Worm (Caenorhabditis elegans) whole organism, mixed stage, embryonic: ENCODE results near the gene F56C3.4.
A peak's percentile ranks its signal among the peaks of the same experiment; 100 is the strongest.

ENCODE experiments used
- M03D4.4 ChIP-seq: sonication (generic microtip); optimal IDR thresholded peaks from 2 replicates; lab custom pipeline; 2017; ENCODE audit warnings: mild to moderate bottlenecking, missing genetic modification characterization, missing compliant biosample characterization
- bed-3 ChIP-seq: fragments of 200-800 bp; sonication (Bioruptor generic); optimal IDR thresholded peaks from 3 replicates; lab custom pipeline; 2018; ENCODE audit warnings: mild to moderate bottlenecking, missing genetic modification characterization, moderate library complexity, missing compliant biosample characterization
- blmp-1 ChIP-seq: fragments of 150-350 bp; optimal IDR thresholded peaks from 2 replicates; lab custom pipeline; 2014; ENCODE audit warnings: missing biosample characterization, missing genetic modification characterization
- ceh-39 ChIP-seq: fragments of 150-350 bp; optimal IDR thresholded peaks from 2 replicates; lab custom pipeline; 2014; ENCODE audit warnings: missing biosample characterization, missing genetic modification characterization
- ceh-43 ChIP-seq: fragments of 200-800 bp; sonication (Bioruptor generic); optimal IDR thresholded peaks from 2 replicates; lab custom pipeline; 2018; ENCODE audit warnings: mild to moderate bottlenecking, missing genetic modification characterization, moderate library complexity, missing compliant biosample characterization
- ceh-83 ChIP-seq: fragments of 200-800 bp; sonication (Bioruptor generic); optimal IDR thresholded peaks from 2 replicates; lab custom pipeline; 2018; ENCODE audit warnings: mild to moderate bottlenecking, missing genetic modification characterization, missing compliant biosample characterization
- ces-1 ChIP-seq: fragments of 150-350 bp; optimal IDR thresholded peaks from 2 replicates; lab custom pipeline; 2014; ENCODE audit warnings: missing biosample characterization, missing genetic modification reagents, missing genetic modification characterization
- drap-1 ChIP-seq: fragments of 200-800 bp; sonication (Bioruptor generic); optimal IDR thresholded peaks from 3 replicates; lab custom pipeline; 2018; ENCODE audit warnings: mild to moderate bottlenecking, missing genetic modification characterization, missing compliant biosample characterization
- elt-3 ChIP-seq: fragments of 150-350 bp; optimal IDR thresholded peaks from 2 replicates; lab custom pipeline; 2014; ENCODE audit warnings: missing biosample characterization, missing genetic modification characterization
- flh-1 ChIP-seq: fragments of 200-800 bp; sonication (Bioruptor generic); optimal IDR thresholded peaks from 2 replicates; lab custom pipeline; 2018; ENCODE audit warnings: mild to moderate bottlenecking, missing genetic modification characterization, moderate library complexity, missing compliant biosample characterization
- ham-2 ChIP-seq: fragments of 200-800 bp; sonication (Bioruptor generic); optimal IDR thresholded peaks from 2 replicates; lab custom pipeline; 2018; ENCODE audit warnings: mild to moderate bottlenecking, missing genetic modification characterization, missing compliant biosample characterization
- hlh-1 ChIP-seq: fragments of 150-350 bp; optimal IDR thresholded peaks from 2 replicates; lab custom pipeline; 2014; ENCODE audit warnings: missing biosample characterization, missing genetic modification reagents, missing genetic modification characterization
- lin-32 ChIP-seq: fragments of 200-800 bp; sonication (Bioruptor generic); optimal IDR thresholded peaks from 2 replicates; lab custom pipeline; 2018; ENCODE audit warnings: mild to moderate bottlenecking, missing genetic modification characterization, missing compliant biosample characterization
- lsy-2 ChIP-seq: fragments of 150-350 bp; optimal IDR thresholded peaks from 2 replicates; lab custom pipeline; 2014; ENCODE audit warnings: missing biosample characterization, missing genetic modification characterization
- mab-5 ChIP-seq: fragments of 150-350 bp; optimal IDR thresholded peaks from 2 replicates; lab custom pipeline; 2014; ENCODE audit warnings: missing biosample characterization, missing genetic modification characterization
- mep-1 ChIP-seq: fragments of 150-350 bp; optimal IDR thresholded peaks from 2 replicates; lab custom pipeline; 2017; ENCODE audit warnings: missing biosample characterization, missing genetic modification reagents, missing genetic modification characterization, inconsistent platforms
- mls-2 ChIP-seq: sonication (generic microtip); optimal IDR thresholded peaks from 2 replicates; lab custom pipeline; 2016; ENCODE audit warnings: mild to moderate bottlenecking, missing genetic modification characterization, moderate library complexity, missing compliant biosample characterization
- nhr-12 ChIP-seq: fragments of 150-350 bp; optimal IDR thresholded peaks from 2 replicates; lab custom pipeline; 2014; ENCODE audit warnings: missing biosample characterization, missing genetic modification characterization
- nhr-237 ChIP-seq: fragments of 150-350 bp; optimal IDR thresholded peaks from 2 replicates; lab custom pipeline; 2014; ENCODE audit warnings: missing biosample characterization, missing genetic modification characterization
- nhr-28 ChIP-seq: fragments of 150-350 bp; optimal IDR thresholded peaks from 2 replicates; lab custom pipeline; 2014; ENCODE audit warnings: missing biosample characterization, missing genetic modification characterization
- nhr-76 ChIP-seq: sonication (generic microtip); optimal IDR thresholded peaks from 2 replicates; lab custom pipeline; 2017; ENCODE audit warnings: missing biosample characterization, missing genetic modification characterization
- pha-4 ChIP-seq: fragments of 150-350 bp; optimal IDR thresholded peaks from 2 replicates; lab custom pipeline; 2018; ENCODE audit warnings: missing biosample characterization, missing genetic modification reagents, missing genetic modification characterization
- sem-2 ChIP-seq: fragments of 200-800 bp; sonication (Bioruptor generic); optimal IDR thresholded peaks from 2 replicates; lab custom pipeline; 2018; ENCODE audit warnings: mild to moderate bottlenecking, missing genetic modification characterization, missing compliant biosample characterization
- snpc-4 ChIP-seq: fragments of 150-350 bp; optimal IDR thresholded peaks from 2 replicates; lab custom pipeline; 2014; ENCODE audit warnings: missing biosample characterization, missing genetic modification characterization
- sptf-1 ChIP-seq: sonication (generic microtip); optimal IDR thresholded peaks from 2 replicates; lab custom pipeline; 2017; ENCODE audit warnings: mild to moderate bottlenecking, missing genetic modification characterization, moderate library complexity, missing compliant biosample characterization
- unc-120 ChIP-seq: sonication (generic microtip); optimal IDR thresholded peaks from 2 replicates; lab custom pipeline; 2017; ENCODE audit warnings: missing genetic modification characterization, missing compliant biosample characterization; ENCODE audit not compliant: poor library complexity, severe bottlenecking
- unc-39 ChIP-seq: fragments of 150-350 bp; optimal IDR thresholded peaks from 2 replicates; lab custom pipeline; 2014; ENCODE audit warnings: missing biosample characterization, missing genetic modification characterization
- unc-62 ChIP-seq: fragments of 150-350 bp; optimal IDR thresholded peaks from 2 replicates; lab custom pipeline; 2014; ENCODE audit warnings: missing biosample characterization, missing genetic modification reagents, missing genetic modification characterization
- zip-8 ChIP-seq: fragments of 150-350 bp; optimal IDR thresholded peaks from 2 replicates; lab custom pipeline; 2014; ENCODE audit warnings: missing biosample characterization, missing genetic modification characterization
- ztf-11 ChIP-seq: fragments of 150-350 bp; optimal IDR thresholded peaks from 2 replicates; lab custom pipeline; 2014; ENCODE audit warnings: missing biosample characterization, missing genetic modification characterization

The F56C3.4 gene

ce11 chrX:1337009-1337408 lies 23.5 kb downstream of the F56C3.4 start, which contains the start of gene ttr-37:
Gene ttr-37, minus strand, starts transcription at chrX:1337175.
- TF ChIP-seq lsy-2 (tag; lab: Kevin White, UChicago) (no peak), blmp-1 (no peak), ztf-11 (tag; lab: Kevin White, UChicago) (no peak), nhr-28 (tag; lab: Kevin White, UChicago) (no peak), drap-1 (GFP tag; lab: Kevin White, UChicago) (no peak), pha-4 (tag; lab: Kevin White, UChicago) (no peak), unc-120 (no peak), bed-3 (GFP tag; lab: Kevin White, UChicago) (no peak), ceh-43 (GFP tag; lab: Kevin White, UChicago) (no peak), sptf-1 (no peak), nhr-12 (tag; lab: Kevin White, UChicago) (no peak), lin-32 (no peak), snpc-4 (tag; lab: Kevin White, UChicago) (no peak), ham-2 (GFP tag; lab: Kevin White, UChicago) (no peak), M03D4.4 (tag; lab: Kevin White, UChicago) (no peak), unc-39 (tag; lab: Kevin White, UChicago) (no peak)

- TF ChIP-seq ceh-43 (GFP tag; lab: Kevin White, UChicago) (no peak), lsy-2 (tag; lab: Kevin White, UChicago) (no peak), sem-2 (GFP tag; lab: Kevin White, UChicago) (no peak), mls-2 (tag; lab: Kevin White, UChicago) (no peak), lin-32 (no peak), M03D4.4 (tag; lab: Kevin White, UChicago) (no peak), nhr-12 (tag; lab: Kevin White, UChicago) (no peak), zip-8 (no peak)
Measured at ce11 chrX:1329847-1330246, 30.7 kb downstream of the F56C3.4 start, which contains the start of gene F21E9.2. Gene F21E9.2, minus strand, starts transcription at chrX:1329947.

- no peak for TF ChIP-seq nhr-76 (tag; lab: Kevin White, UChicago)
- no peak for TF ChIP-seq unc-39 (tag; lab: Kevin White, UChicago)
- TF ChIP-seq elt-3: no peak
- no peak for TF ChIP-seq ces-1 (GFP tag; lab: Kevin White, UChicago)
- no peak for TF ChIP-seq ham-2 (GFP tag; lab: Kevin White, UChicago)
- TF ChIP-seq bed-3 (GFP tag; lab: Kevin White, UChicago): no peak
- no peak for TF ChIP-seq lsy-2 (tag; lab: Kevin White, UChicago)
- no peak for TF ChIP-seq ceh-43 (GFP tag; lab: Kevin White, UChicago)
- TF ChIP-seq nhr-12 (tag; lab: Kevin White, UChicago): no peak
- no peak for TF ChIP-seq unc-120
- TF ChIP-seq sptf-1: no peak
- no peak for TF ChIP-seq mls-2 (tag; lab: Kevin White, UChicago)
- TF ChIP-seq hlh-1 (tag; lab: Kevin White, UChicago): no peak
- TF ChIP-seq mep-1 (tag; lab: Kevin White, UChicago): no peak
- TF ChIP-seq ceh-83: no peak
- no peak for TF ChIP-seq sem-2 (GFP tag; lab: Kevin White, UChicago)
- TF ChIP-seq zip-8: no peak
- TF ChIP-seq pha-4 (tag; lab: Kevin White, UChicago): no peak
- no peak for TF ChIP-seq ceh-39 (tag; lab: Kevin White, UChicago)
- TF ChIP-seq flh-1 (GFP tag; lab: Kevin White, UChicago): no peak
Measured at ce11 chrX:1327201-1327600, 33.3 kb downstream of the F56C3.4 start.

ce11 chrX:1322997-1323396 lies 37.5 kb downstream of the F56C3.4 start:
- TF ChIP-seq nhr-237 (tag; lab: Kevin White, UChicago): peak; percentile 91
- TF ChIP-seq sptf-1: peak; percentile 47
- TF ChIP-seq mls-2 (tag; lab: Kevin White, UChicago): peak; percentile 8
- peak; percentile 46 for TF ChIP-seq drap-1 (GFP tag; lab: Kevin White, UChicago)
- TF ChIP-seq mep-1 (tag; lab: Kevin White, UChicago): peak; percentile 84
- peak; percentile 29 for TF ChIP-seq mab-5
- peak; percentile 99 for TF ChIP-seq ces-1 (GFP tag; lab: Kevin White, UChicago)
- no peak for TF ChIP-seq nhr-76 (tag; lab: Kevin White, UChicago)
- TF ChIP-seq elt-3: no peak
- peak; percentile 10 for TF ChIP-seq unc-62 (GFP tag; lab: Kevin White, UChicago)
- no peak for TF ChIP-seq snpc-4 (tag; lab: Kevin White, UChicago)
- peak; percentile 53 for TF ChIP-seq ham-2 (GFP tag; lab: Kevin White, UChicago)
- peak; percentile 25 for TF ChIP-seq lsy-2 (tag; lab: Kevin White, UChicago)

ce11 chrX:1321044-1321443 lies 39.5 kb downstream of the F56C3.4 start, which contains the start of gene pdk-1:
Gene pdk-1, plus strand, starts transcription at chrX:1321344.
- TF ChIP-seq M03D4.4 (tag; lab: Kevin White, UChicago): no peak
- TF ChIP-seq ham-2 (GFP tag; lab: Kevin White, UChicago): no peak
- TF ChIP-seq mep-1 (tag; lab: Kevin White, UChicago): no peak
- TF ChIP-seq blmp-1: no peak
- TF ChIP-seq, all 35 proteins: peak for 0
